Worm (Caenorhabditis elegans) whole organism, midembryonic: Measurements from ENCODE around the gene T18D3.9.
A peak's percentile ranks its signal among the peaks of the same experiment; 100 is the strongest.

Experiments used
- T22C8.4 ChIP-seq: fragments of 200-800 bp; sonication (Bioruptor generic); IDR thresholded peaks from 2 replicates; pipeline ENCODE4 v1.3.6; 2022; ENCODE audit warnings: missing genetic modification characterization, missing compliant biosample characterization
- cog-1 ChIP-seq: sonication (generic microtip); optimal IDR thresholded peaks from 2 replicates; lab custom pipeline; 2016; ENCODE audit warnings: missing genetic modification characterization, missing compliant biosample characterization
- flt-1 ChIP-seq: fragments of 200-800 bp; sonication (Bioruptor generic); IDR thresholded peaks from 2 replicates; pipeline ENCODE4 v1.3.6; 2022; ENCODE audit warnings: missing genetic modification characterization, missing compliant biosample characterization
- klf-2 ChIP-seq: fragments of 200-800 bp; sonication (Bioruptor generic); conservative IDR thresholded peaks from 2 replicates; pipeline ENCODE4 v1.3.6; 2022; ENCODE audit warnings: missing genetic modification reagents, missing genetic modification characterization, missing compliant biosample characterization
- med-1 ChIP-seq: sonication (generic microtip); optimal IDR thresholded peaks from 2 replicates; lab custom pipeline; 2017; ENCODE audit warnings: missing genetic modification characterization, mild to moderate bottlenecking, missing compliant biosample characterization, antibody characterized with exemption, missing genetic modification reagents; ENCODE audit not compliant: insufficient read depth
- ref-1 ChIP-seq: fragments of 200-800 bp; sonication (Bioruptor generic); conservative IDR thresholded peaks from 2 replicates; pipeline ENCODE4 v1.3.6; 2022; ENCODE audit warnings: missing genetic modification reagents, missing genetic modification characterization, missing compliant biosample characterization
- tab-1 ChIP-seq: fragments of 200-800 bp; sonication (Bioruptor generic); IDR thresholded peaks from 2 replicates; pipeline ENCODE4 v1.3.6; 2022; ENCODE audit warnings: missing genetic modification characterization, missing compliant biosample characterization
- ztf-23 ChIP-seq: fragments of 200-800 bp; sonication (Bioruptor generic); IDR thresholded peaks from 2 replicates; pipeline ENCODE4 v1.3.6; 2022; ENCODE audit warnings: missing genetic modification reagents, missing genetic modification characterization, missing compliant biosample characterization
- ztf-29 ChIP-seq: fragments of 200-800 bp; sonication (Bioruptor generic); IDR thresholded peaks from 2 replicates; pipeline ENCODE4 v1.3.6; 2022; ENCODE audit warnings: missing genetic modification reagents, missing genetic modification characterization, missing compliant biosample characterization

Gene T18D3.9

ce11 chrX:12478465-12478864 lies 24.2 kb upstream of the T18D3.9 start:
- no peak for TF ChIP-seq med-1 (GFP tag; lab: Kevin White, UChicago)
- TF ChIP-seq ref-1 (GFP tag; lab: Robert Waterston, UW), result no peak

DNA sequence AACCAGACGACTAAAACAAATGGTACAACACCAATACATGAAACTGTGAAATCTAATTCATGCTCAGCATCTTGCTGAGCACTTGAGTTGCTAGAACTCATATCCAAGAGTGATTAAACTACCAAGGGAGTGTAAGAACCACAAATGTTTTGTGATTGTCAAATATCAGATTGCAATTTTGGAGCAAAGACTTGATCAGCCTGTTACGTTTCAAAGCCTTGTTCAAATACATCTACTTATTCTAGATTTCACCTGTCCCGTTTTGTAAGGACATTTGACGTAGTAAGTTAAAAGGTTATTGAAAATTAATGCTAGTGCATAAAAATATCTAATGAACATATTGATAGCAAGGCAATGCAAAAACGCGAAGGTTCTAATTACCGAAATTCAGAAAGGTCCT lies 23.1 kb upstream of the T18D3.9 start, which contains the start of gene F45E6.1:
Gene F45E6.1, minus strand, starts transcription at position 101 of the 400 bp plus-strand sequence.
- TF ChIP-seq cog-1 (no peak), ztf-29 (GFP tag; lab: Robert Waterston, UW) (no peak), tab-1 (GFP tag; lab: Robert Waterston, UW) (no peak), ztf-23 (GFP tag; lab: Robert Waterston, UW) (no peak), med-1 (GFP tag; lab: Kevin White, UChicago) (no peak), ref-1 (GFP tag; lab: Robert Waterston, UW) (no peak), T22C8.4 (no peak), klf-2 (GFP tag; lab: Robert Waterston, UW) (no peak), flt-1 (no peak)

DNA sequence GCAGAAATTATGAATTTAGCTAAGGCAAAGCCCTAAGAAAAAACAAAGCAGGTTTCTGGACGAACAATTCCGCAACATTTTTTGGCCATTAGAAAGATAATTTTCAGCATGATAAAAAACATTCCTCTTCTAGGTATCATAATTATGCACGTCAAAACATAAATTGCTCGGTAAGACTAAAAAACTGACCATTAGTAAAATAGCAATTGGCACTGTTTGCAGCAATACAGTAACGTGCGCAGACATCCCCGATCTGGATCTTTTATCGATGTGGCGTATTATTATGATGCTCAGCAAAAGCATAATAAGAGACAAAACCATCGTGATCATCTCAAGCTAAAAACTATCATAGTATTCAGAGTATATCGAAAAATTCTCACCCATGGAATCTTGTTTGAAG lies 22.2 kb upstream of the T18D3.9 start:
- no peak for TF ChIP-seq ref-1 (GFP tag; lab: Robert Waterston, UW)
- TF ChIP-seq med-1 (GFP tag; lab: Kevin White, UChicago), result no peak
- TF ChIP-seq flt-1, result no peak
- TF ChIP-seq ztf-29 (GFP tag; lab: Robert Waterston, UW), result no peak
- TF ChIP-seq klf-2 (GFP tag; lab: Robert Waterston, UW), result no peak
- TF ChIP-seq T22C8.4, result no peak
- TF ChIP-seq ztf-23 (GFP tag; lab: Robert Waterston, UW), result no peak
- no peak for TF ChIP-seq cog-1
- no peak for TF ChIP-seq tab-1 (GFP tag; lab: Robert Waterston, UW)

ce11 chrX:12472232-12472631 lies 18.0 kb upstream of the T18D3.9 start:
- TF ChIP-seq ztf-23 (GFP tag; lab: Robert Waterston, UW) (no peak), cog-1 (no peak), klf-2 (GFP tag; lab: Robert Waterston, UW) (no peak), T22C8.4 (no peak), tab-1 (GFP tag; lab: Robert Waterston, UW) (no peak), med-1 (GFP tag; lab: Kevin White, UChicago) (no peak), ztf-29 (GFP tag; lab: Robert Waterston, UW) (no peak), ref-1 (GFP tag; lab: Robert Waterston, UW) (no peak), flt-1 (no peak)

- no peak for TF ChIP-seq tab-1 (GFP tag; lab: Robert Waterston, UW)
Observed at ce11 chrX:12469846-12470245, 15.6 kb upstream of the T18D3.9 start.

ce11 chrX:12467660-12468111 lies 13.4 kb upstream of the T18D3.9 start, which contains the start of gene myo-2:
Gene myo-2 (plus strand): TSS chrX:12468061.
- TF ChIP-seq cog-1 (no peak), flt-1 (no peak), ztf-29 (GFP tag; lab: Robert Waterston, UW) (no peak), klf-2 (GFP tag; lab: Robert Waterston, UW) (no peak), tab-1 (GFP tag; lab: Robert Waterston, UW) (0 out of 2 replicates have a peak, but pooled peaks have one; percentile 39)

ce11 chrX:12466769-12467168 lies 12.5 kb upstream of the T18D3.9 start, which contains the start of gene cdf-2:
Gene cdf-2 (minus strand): TSS chrX:12466917.
- TF ChIP-seq T22C8.4 (no peak), ztf-29 (GFP tag; lab: Robert Waterston, UW) (no peak)

ce11 chrX:12463504-12463903 lies 9.2 kb upstream of the T18D3.9 start, which contains the start of gene T18D3.5:
Gene T18D3.5 (plus strand): TSS chrX:12463804.
- TF ChIP-seq flt-1 (no peak), ztf-23 (GFP tag; lab: Robert Waterston, UW) (no peak), ztf-29 (GFP tag; lab: Robert Waterston, UW) (no peak), klf-2 (GFP tag; lab: Robert Waterston, UW) (no peak), med-1 (GFP tag; lab: Kevin White, UChicago) (no peak), cog-1 (no peak), ref-1 (GFP tag; lab: Robert Waterston, UW) (no peak), T22C8.4 (no peak), tab-1 (GFP tag; lab: Robert Waterston, UW) (no peak)

ce11 chrX:12461557-12461956 lies 7.3 kb upstream of the T18D3.9 start, which contains the start of gene odr-7:
Gene odr-7 (minus strand): TSS chrX:12461657.
- no peak for TF ChIP-seq med-1 (GFP tag; lab: Kevin White, UChicago)
- TF ChIP-seq T22C8.4, result no peak
- no peak for TF ChIP-seq ztf-23 (GFP tag; lab: Robert Waterston, UW)
- no peak for TF ChIP-seq cog-1
- no peak for TF ChIP-seq ref-1 (GFP tag; lab: Robert Waterston, UW)
- no peak for TF ChIP-seq klf-2 (GFP tag; lab: Robert Waterston, UW)
- no peak for TF ChIP-seq ztf-29 (GFP tag; lab: Robert Waterston, UW)
- no peak for TF ChIP-seq tab-1 (GFP tag; lab: Robert Waterston, UW)
- no peak for TF ChIP-seq flt-1

- TF ChIP-seq ztf-29 (GFP tag; lab: Robert Waterston, UW) (peak; percentile 52; the same call in 1 of the 2 replicates), cog-1 (peak; percentile 62), flt-1 (peak; percentile 93), klf-2 (GFP tag; lab: Robert Waterston, UW) (peak; percentile 70), tab-1 (GFP tag; lab: Robert Waterston, UW) (peak; percentile 87), T22C8.4 (peak; percentile 79), med-1 (GFP tag; lab: Kevin White, UChicago) (peak; percentile 31), ztf-23 (GFP tag; lab: Robert Waterston, UW) (peak; percentile 81), ref-1 (GFP tag; lab: Robert Waterston, UW) (peak; percentile 52; the same call in 1 of the 2 replicates)
Observed at ce11 chrX:12458021-12458420, 3.8 kb upstream of the T18D3.9 start.
